Fruit fly (Drosophila melanogaster) whole organism, prepupa: Measurements from ENCODE around the gene CG13088.

Source experiments
- Blimp-1 ChIP-seq: fragments of 200-800 bp; sonication (Bioruptor generic); optimal IDR thresholded peaks from 3 replicates; lab custom pipeline; 2017; ENCODE audit warnings: missing biosample characterization, missing genetic modification characterization, mild to moderate bottlenecking, moderate library complexity, missing genetic modification reagents
- CG10631 ChIP-seq: fragments of 200-800 bp; sonication (Bioruptor generic); optimal IDR thresholded peaks from 2 replicates; lab custom pipeline; 2016; ENCODE audit warnings: missing biosample characterization, missing genetic modification characterization
- CG11902 ChIP-seq: fragments of 200-800 bp; sonication (Bioruptor generic); optimal IDR thresholded peaks from 3 replicates; lab custom pipeline; 2016; ENCODE audit warnings: missing biosample characterization, missing genetic modification characterization
- CG15336 ChIP-seq: fragments of 200-800 bp; sonication (Bioruptor generic); IDR thresholded peaks from 2 replicates; pipeline ENCODE4 v1.3.6; 2022; ENCODE audit warnings: missing biosample characterization, missing genetic modification characterization
- CG16779 ChIP-seq: fragments of 200-800 bp; sonication (Bioruptor generic); optimal IDR thresholded peaks from 3 replicates; lab custom pipeline; 2017; ENCODE audit warnings: missing biosample characterization, mild to moderate bottlenecking, missing genetic modification characterization
- CG32006 ChIP-seq: fragments of 200-800 bp; sonication (Bioruptor generic); optimal IDR thresholded peaks from 3 replicates; lab custom pipeline; 2017; ENCODE audit warnings: missing biosample characterization, mild to moderate bottlenecking, missing genetic modification characterization
- CG4318 ChIP-seq: fragments of 200-800 bp; sonication (Bioruptor generic); optimal IDR thresholded peaks from 3 replicates; lab custom pipeline; 2017; ENCODE audit warnings: missing biosample characterization, mild to moderate bottlenecking, missing genetic modification characterization
- CG6163 ChIP-seq: fragments of 200-800 bp; sonication (Bioruptor generic); IDR thresholded peaks from 3 replicates; pipeline ENCODE4 v1.3.6; 2022; ENCODE audit warnings: missing biosample characterization, missing genetic modification characterization
- CG9139 ChIP-seq: fragments of 200-800 bp; sonication (Bioruptor generic); optimal IDR thresholded peaks from 3 replicates; lab custom pipeline; 2017; ENCODE audit warnings: missing biosample characterization, mild to moderate bottlenecking, missing genetic modification characterization
- Hr38 ChIP-seq: sonication (Bioruptor generic); optimal IDR thresholded peaks from 2 replicates; lab custom pipeline; 2016; ENCODE audit warnings: missing biosample characterization, missing genetic modification characterization
- Hr39 ChIP-seq: fragments of 200-800 bp; sonication (Bioruptor generic); optimal IDR thresholded peaks from 2 replicates; lab custom pipeline; 2016; ENCODE audit warnings: missing biosample characterization, missing genetic modification characterization
- OdsH ChIP-seq: fragments of 200-800 bp; sonication (Bioruptor generic); optimal IDR thresholded peaks from 3 replicates; lab custom pipeline; 2016; ENCODE audit warnings: missing biosample characterization, missing genetic modification characterization
- Sox102F ChIP-seq: fragments of 200-800 bp; sonication (Bioruptor generic); optimal IDR thresholded peaks from 2 replicates; lab custom pipeline; 2016; ENCODE audit warnings: missing biosample characterization, mild to moderate bottlenecking, missing genetic modification characterization
- dsx ChIP-seq: fragments of 200-800 bp; optimal IDR thresholded peaks from 3 replicates; lab custom pipeline; 2019; ENCODE audit warnings: missing biosample characterization, mild to moderate bottlenecking, missing genetic modification characterization, moderate library complexity; ENCODE audit not compliant: poor library complexity, severe bottlenecking
- fd85E ChIP-seq: fragments of 200-800 bp; sonication (Bioruptor generic); optimal IDR thresholded peaks from 3 replicates; lab custom pipeline; 2016; ENCODE audit warnings: missing biosample characterization, missing genetic modification characterization
- pdm3 ChIP-seq: fragments of 200-800 bp; sonication (Bioruptor generic); optimal IDR thresholded peaks from 3 replicates; lab custom pipeline; 2016; ENCODE audit warnings: missing biosample characterization, missing genetic modification characterization
- spab ChIP-seq: fragments of 200-800 bp; sonication (Bioruptor generic); optimal IDR thresholded peaks from 2 replicates; lab custom pipeline; 2017; ENCODE audit warnings: missing biosample characterization, mild to moderate bottlenecking, missing genetic modification characterization, missing genetic modification reagents
- svp ChIP-seq: fragments of 200-800 bp; sonication (Bioruptor generic); peaks from one replicate; lab custom pipeline; 2016; ENCODE audit warnings: missing biosample characterization, missing genetic modification characterization
- topi ChIP-seq: fragments of 200-800 bp; sonication (Bioruptor generic); optimal IDR thresholded peaks from 3 replicates; lab custom pipeline; 2016; ENCODE audit warnings: missing biosample characterization, missing genetic modification characterization
- vri ChIP-seq: fragments of 200-800 bp; sonication (Bioruptor generic); optimal IDR thresholded peaks from 3 replicates; lab custom pipeline; 2016; ENCODE audit warnings: missing biosample characterization, mild to moderate bottlenecking, missing genetic modification characterization

CG13088 gene

dm6 chr2L:8535394-8536176 lies 46.8 kb downstream of the CG13088 start (continued):
- TF ChIP-seq CG11902 (GFP tag; lab: Kevin White, UChicago) (peak; percentile 86), Hr39 (peak; percentile 67), CG16779 (tag; lab: Kevin White, UChicago) (peak; percentile 89), CG32006 (GFP tag; lab: Kevin White, UChicago) (peak; percentile 97), fd85E (GFP tag; lab: Kevin White, UChicago) (no peak), CG4318 (GFP tag; lab: Kevin White, UChicago) (peak; percentile 92), OdsH (GFP tag; lab: Kevin White, UChicago) (peak; percentile 93), Hr38 (GFP tag; lab: Kevin White, UChicago) (no peak), CG15336 (GFP tag; lab: Robert Waterston, UW) (peak; percentile 83; the same call in 1 of the 2 replicates), CG9139 (GFP tag; lab: Kevin White, UChicago) (peak; percentile 72), spab (GFP tag; lab: Kevin White, UChicago) (peak; percentile 91), dsx (GFP tag; lab: Kevin White, UChicago) (peak; percentile 84), topi (peak; percentile 79), pdm3 (GFP tag; lab: Kevin White, UChicago) (peak; percentile 77), Blimp-1 (peak; percentile 89), CG10631 (GFP tag; lab: Kevin White, UChicago) (peak; percentile 92), CG6163 (GFP tag; lab: Robert Waterston, UW) (peak; percentile 68)

- peak; percentile 70 for TF ChIP-seq vri (GFP tag; lab: Kevin White, UChicago)
- TF ChIP-seq svp (GFP tag; lab: Kevin White, UChicago): peak; percentile 52
- TF ChIP-seq CG15336 (GFP tag; lab: Robert Waterston, UW): no peak
- no peak for TF ChIP-seq Sox102F (GFP tag; lab: Kevin White, UChicago)
Measured at dm6 chr2L:8538449-8539050, 49.8 kb downstream of the CG13088 start.
